Fruit fly (Drosophila melanogaster): ENCODE data around the gene Hsp68.

DNA sequence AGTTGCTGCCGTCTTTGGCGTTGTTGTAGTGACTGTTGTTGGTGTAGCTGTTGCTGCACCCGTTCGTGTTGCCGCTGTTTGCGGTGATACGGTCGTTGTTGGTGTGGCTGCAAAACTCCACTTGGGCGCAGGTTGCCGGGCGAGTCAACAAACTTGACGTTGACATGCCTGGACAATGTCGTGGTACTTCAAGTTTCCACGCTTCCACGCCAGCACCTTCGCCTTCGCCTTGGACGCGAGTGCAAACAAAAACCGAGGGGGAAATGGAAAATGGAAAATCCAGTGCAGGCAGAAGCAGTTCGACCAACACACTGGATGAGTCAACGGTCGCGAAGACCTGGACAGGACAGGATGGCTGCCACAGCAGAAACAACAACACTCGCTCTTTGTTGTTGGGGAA lies 32.4 kb downstream of the Hsp68 start:
- no peak for TF ChIP-seq CG2116 (GFP tag; optimal IDR thresholded peaks at IDR 0.05)
- TF ChIP-seq gcm (GFP tag; optimal IDR thresholded peaks at IDR 0.05), result no peak
- TF ChIP-seq CG8924 (tag; optimal IDR thresholded peaks at IDR 0.05), result no peak
- no peak for TF ChIP-seq Sry-δ (GFP tag; optimal IDR thresholded peaks at IDR 0.05)

All from whole organism, embryonic.